Fruit fly (Drosophila melanogaster) S2 (cell line): Measurements from ENCODE around the gene CG34447.

Experiments used
- CG8478 ChIP-seq: fragments of >200 bp; optimal IDR thresholded peaks from 2 replicates; lab custom pipeline; 2018
- CTCF ChIP-seq, 2 experiments: fragments of >200 bp; optimal IDR thresholded peaks; 2 replicates each; lab custom pipeline; 2018

dm6 chr2L:2376418-2376702, 43.5 kb downstream of the CG34447 start:
- TF ChIP-seq CG8478 (lab: Kevin White, UChicago) (no peak), CTCF (optimal IDR thresholded peaks at IDR 0.05; lab: Kevin White, UChicago) (no peak)
